Fruit fly (Drosophila melanogaster) whole organism, adult: Measurements from ENCODE around the gene CG13074.

ENCODE experiments used
- CG11617 ChIP-seq: fragments of 200-800 bp; sonication (Bioruptor generic); optimal IDR thresholded peaks from 2 replicates; lab custom pipeline; 2017; ENCODE audit warnings: mild to moderate bottlenecking, missing biosample characterization, missing genetic modification reagents, missing genetic modification characterization
- CG12768 ChIP-seq: fragments of 200-800 bp; sonication (Bioruptor generic); optimal IDR thresholded peaks from 2 replicates; lab custom pipeline; 2017; ENCODE audit warnings: missing biosample characterization, missing genetic modification characterization, mild to moderate bottlenecking, moderate library complexity, missing genetic modification reagents
- CG1620 ChIP-seq: fragments of 200-800 bp; sonication (Bioruptor generic); optimal IDR thresholded peaks from 2 replicates; lab custom pipeline; 2016; ENCODE audit warnings: missing biosample characterization, missing genetic modification characterization
- CG33017 ChIP-seq: fragments of 200-800 bp; sonication (Bioruptor generic); optimal IDR thresholded peaks from 2 replicates; lab custom pipeline; 2018; ENCODE audit warnings: missing biosample characterization, mild to moderate bottlenecking, missing genetic modification characterization, moderate library complexity
- CG7101 ChIP-seq: fragments of 200-800 bp; sonication (Bioruptor generic); optimal IDR thresholded peaks from 2 replicates; lab custom pipeline; 2018; ENCODE audit warnings: missing biosample characterization, mild to moderate bottlenecking, missing genetic modification characterization, moderate library complexity
- Crg-1 ChIP-seq: fragments of 200-800 bp; sonication (Bioruptor generic); optimal IDR thresholded peaks from 2 replicates; lab custom pipeline; 2016; ENCODE audit warnings: missing biosample characterization, missing genetic modification characterization
- Mnt ChIP-seq: fragments of 200-800 bp; sonication (Bioruptor generic); optimal IDR thresholded peaks from 2 replicates; lab custom pipeline; 2016; ENCODE audit warnings: missing biosample characterization, mild to moderate bottlenecking, missing genetic modification characterization
- bab1 ChIP-seq: fragments of 200-800 bp; sonication (Bioruptor generic); optimal IDR thresholded peaks from 3 replicates; lab custom pipeline; 2019; ENCODE audit warnings: missing biosample characterization, mild to moderate bottlenecking, missing genetic modification characterization, moderate library complexity
- ovo ChIP-seq: fragments of 200-800 bp; sonication (Bioruptor generic); optimal IDR thresholded peaks from 2 replicates; lab custom pipeline; 2016; ENCODE audit warnings: missing biosample characterization, missing genetic modification characterization
- tj ChIP-seq: fragments of 200-800 bp; sonication (Bioruptor generic); optimal IDR thresholded peaks from 3 replicates; lab custom pipeline; 2017; ENCODE audit warnings: missing biosample characterization, mild to moderate bottlenecking, missing genetic modification characterization, moderate library complexity
- toe ChIP-seq: fragments of 200-800 bp; sonication (Bioruptor generic); optimal IDR thresholded peaks from 2 replicates; lab custom pipeline; 2016; ENCODE audit warnings: missing biosample characterization, missing genetic modification characterization

- TF ChIP-seq CG12768 (GFP tag; lab: Kevin White, UChicago), result no peak
- TF ChIP-seq CG33017 (tag; lab: Kevin White, UChicago), result no peak
- TF ChIP-seq CG7101 (tag; lab: Kevin White, UChicago), result no peak
- no peak for TF ChIP-seq tj
- no peak for TF ChIP-seq Crg-1
- TF ChIP-seq ovo, result no peak
- no peak for TF ChIP-seq Mnt (GFP tag; lab: Kevin White, UChicago)
- no peak for TF ChIP-seq CG11617 (GFP tag; lab: Kevin White, UChicago)
- TF ChIP-seq CG1620, result no peak
- TF ChIP-seq toe (GFP tag; lab: Kevin White, UChicago), result no peak
- TF ChIP-seq bab1 (GFP tag; lab: Kevin White, UChicago), result no peak
Measured at dm6 chr3L:16136819-16137553, 39.7 kb upstream of the CG13074 start.
